Fruit fly (Drosophila melanogaster): ENCODE measurements around the gene gogo.

dm6 chr3L:20296797-20297196 lies 1.9 kb upstream of the gogo start, which contains the start of gene FRG1:
- TF ChIP-seq CG34406 (GFP tag; optimal IDR thresholded peaks at IDR 0.05) (no peak), CG6854 (GFP tag; optimal IDR thresholded peaks at IDR 0.05) (no peak), CG1621 (tag; optimal IDR thresholded peaks at IDR 0.05) (no peak), CG16779 (tag; optimal IDR thresholded peaks at IDR 0.05) (no peak), Blimp-1 (GFP tag; optimal IDR thresholded peaks at IDR 0.05) (no peak), Ets21C (GFP tag; optimal IDR thresholded peaks at IDR 0.05) (no peak), CG3919 (GFP tag; optimal IDR thresholded peaks at IDR 0.05) (no peak), CG31627 (GFP tag; optimal IDR thresholded peaks at IDR 0.05) (no peak), Sox15 (GFP tag; optimal IDR thresholded peaks at IDR 0.05) (no peak), topi (GFP tag; optimal IDR thresholded peaks at IDR 0.05) (no peak), Ets96B (tag; optimal IDR thresholded peaks at IDR 0.05) (no peak), fd85E (GFP tag; optimal IDR thresholded peaks at IDR 0.05) (no peak)
